Worm (Caenorhabditis elegans) whole organism, late embryonic: Measurements from ENCODE around the gene srx-95.
A peak's percentile ranks its signal among the peaks of the same experiment; 100 is the strongest.

Source experiments
- C08G9.2 ChIP-seq: sonication (generic microtip); optimal IDR thresholded peaks from 2 replicates; lab custom pipeline; 2016; ENCODE audit warnings: mild to moderate bottlenecking, missing genetic modification characterization, moderate library complexity, missing compliant biosample characterization
- Y22D7AL.16 ChIP-seq: sonication (generic microtip); optimal IDR thresholded peaks from 2 replicates; lab custom pipeline; 2016; ENCODE audit warnings: missing genetic modification characterization, missing compliant biosample characterization
- ama-1 ChIP-seq: fragments of 150-350 bp; optimal IDR thresholded peaks from 2 replicates; lab custom pipeline; 2014
- ceh-19 ChIP-seq: fragments of 200-800 bp; sonication (Bioruptor generic); optimal IDR thresholded peaks from 2 replicates; lab custom pipeline; 2018; ENCODE audit warnings: mild to moderate bottlenecking, missing genetic modification characterization, missing compliant biosample characterization
- ceh-2 ChIP-seq: sonication (generic microtip); optimal IDR thresholded peaks from 2 replicates; lab custom pipeline; 2016; ENCODE audit warnings: missing genotype, missing genetic modification characterization, missing compliant biosample characterization
- ceh-22 ChIP-seq: sonication (generic microtip); optimal IDR thresholded peaks from 2 replicates; lab custom pipeline; 2017; ENCODE audit warnings: missing biosample characterization, missing genetic modification characterization
- ceh-24 ChIP-seq: sonication (generic microtip); optimal IDR thresholded peaks from 2 replicates; lab custom pipeline; 2016; ENCODE audit warnings: mild to moderate bottlenecking, missing genetic modification characterization, missing compliant biosample characterization
- ceh-30 ChIP-seq: fragments of 150-350 bp; optimal IDR thresholded peaks from 2 replicates; lab custom pipeline; 2014; ENCODE audit warnings: missing biosample characterization, missing genetic modification characterization
- ceh-31 ChIP-seq: sonication (generic microtip); optimal IDR thresholded peaks from 2 replicates; lab custom pipeline; 2016; ENCODE audit warnings: missing genetic modification characterization, missing compliant biosample characterization
- ceh-45 ChIP-seq: fragments of 200-800 bp; sonication (Bioruptor generic); IDR thresholded peaks from 2 replicates; pipeline ENCODE4 v1.3.6; 2022; ENCODE audit warnings: missing genetic modification reagents, missing genetic modification characterization, missing compliant biosample characterization
- ceh-48 ChIP-seq: sonication (generic microtip); optimal IDR thresholded peaks from 2 replicates; lab custom pipeline; 2016; ENCODE audit warnings: missing genetic modification characterization, inconsistent platforms, missing compliant biosample characterization
- ceh-6 ChIP-seq: fragments of 200-800 bp; sonication (Bioruptor generic); optimal IDR thresholded peaks from 2 replicates; lab custom pipeline; 2018; ENCODE audit warnings: mild to moderate bottlenecking, missing genetic modification characterization, missing compliant biosample characterization
- ceh-9 ChIP-seq: sonication (generic microtip); optimal IDR thresholded peaks from 2 replicates; lab custom pipeline; 2016; ENCODE audit warnings: mild to moderate bottlenecking, missing genetic modification characterization, inconsistent platforms, missing compliant biosample characterization
- che-1 ChIP-seq: sonication (generic microtip); optimal IDR thresholded peaks from 2 replicates; lab custom pipeline; 2016; ENCODE audit warnings: mild to moderate bottlenecking, missing genetic modification characterization, missing compliant biosample characterization
- elt-2 ChIP-seq: sonication (generic microtip); optimal IDR thresholded peaks from 2 replicates; lab custom pipeline; 2016; ENCODE audit warnings: missing genetic modification reagents, missing genetic modification characterization, missing compliant biosample characterization
- elt-4 ChIP-seq: sonication (generic microtip); optimal IDR thresholded peaks from 2 replicates; lab custom pipeline; 2016; ENCODE audit warnings: missing genetic modification characterization, missing compliant biosample characterization
- fkh-10 ChIP-seq: fragments of 150-350 bp; optimal IDR thresholded peaks from 2 replicates; lab custom pipeline; 2014; ENCODE audit warnings: missing biosample characterization, missing genetic modification reagents, missing genetic modification characterization
- gmeb-2 ChIP-seq: sonication (generic microtip); optimal IDR thresholded peaks from 2 replicates; lab custom pipeline; 2016; ENCODE audit warnings: missing genetic modification characterization, inconsistent platforms, missing compliant biosample characterization
- hlh-13 ChIP-seq: fragments of 200-800 bp; sonication (Bioruptor generic); optimal IDR thresholded peaks from 2 replicates; lab custom pipeline; 2018; ENCODE audit warnings: mild to moderate bottlenecking, missing genetic modification characterization, missing compliant biosample characterization
- hlh-30 ChIP-seq: sonication (generic microtip); optimal IDR thresholded peaks from 2 replicates; lab custom pipeline; 2017; ENCODE audit warnings: antibody characterized with exemption, missing genetic modification characterization, missing compliant biosample characterization; ENCODE audit not compliant: insufficient read depth
- hlh-6 ChIP-seq: sonication (generic microtip); optimal IDR thresholded peaks from 2 replicates; lab custom pipeline; 2016; ENCODE audit warnings: missing genotype, missing genetic modification characterization, missing compliant biosample characterization
- lin-11 ChIP-seq: fragments of 200-800 bp; sonication (Bioruptor generic); optimal IDR thresholded peaks from 2 replicates; lab custom pipeline; 2018; ENCODE audit warnings: mild to moderate bottlenecking, missing genetic modification characterization, missing compliant biosample characterization
- madf-2 ChIP-seq: sonication (generic microtip); optimal IDR thresholded peaks from 2 replicates; lab custom pipeline; 2017; ENCODE audit warnings: missing genetic modification characterization, missing compliant biosample characterization
- mec-3 ChIP-seq: sonication (generic microtip); optimal IDR thresholded peaks from 2 replicates; lab custom pipeline; 2016; ENCODE audit warnings: borderline replicate concordance, missing genetic modification characterization, missing compliant biosample characterization
- nfya-1 ChIP-seq: sonication (generic microtip); optimal IDR thresholded peaks from 2 replicates; lab custom pipeline; 2017; ENCODE audit warnings: missing genetic modification characterization, mild to moderate bottlenecking, missing compliant biosample characterization, antibody characterized with exemption, moderate library complexity
- nhr-11 ChIP-seq: fragments of 150-350 bp; optimal IDR thresholded peaks from 2 replicates; lab custom pipeline; 2014; ENCODE audit warnings: missing biosample characterization, missing genetic modification characterization
- pat-9 ChIP-seq: fragments of 200-800 bp; sonication (Bioruptor generic); optimal IDR thresholded peaks from 2 replicates; lab custom pipeline; 2018; ENCODE audit warnings: mild to moderate bottlenecking, missing genetic modification characterization, moderate library complexity, missing compliant biosample characterization
- pax-1 ChIP-seq: fragments of 150-350 bp; optimal IDR thresholded peaks from 2 replicates; lab custom pipeline; 2014; ENCODE audit warnings: missing biosample characterization, missing genetic modification characterization
- pha-2 ChIP-seq: sonication (generic microtip); optimal IDR thresholded peaks from 2 replicates; lab custom pipeline; 2017; ENCODE audit warnings: mild to moderate bottlenecking, missing genetic modification characterization, missing compliant biosample characterization
- pqm-1 ChIP-seq: sonication (generic microtip); optimal IDR thresholded peaks from 2 replicates; lab custom pipeline; 2016; ENCODE audit warnings: missing genetic modification characterization, missing compliant biosample characterization
- pros-1 ChIP-seq: fragments of 150-350 bp; optimal IDR thresholded peaks from 2 replicates; lab custom pipeline; 2014; ENCODE audit warnings: missing biosample characterization, missing genetic modification reagents, missing genetic modification characterization
- ref-2 ChIP-seq: sonication (generic microtip); optimal IDR thresholded peaks from 2 replicates; lab custom pipeline; 2016; ENCODE audit warnings: missing genetic modification characterization, missing compliant biosample characterization
- sox-2 ChIP-seq: fragments of 200-800 bp; sonication (Bioruptor generic); IDR thresholded peaks from 2 replicates; pipeline ENCODE4 v1.3.6; 2022; ENCODE audit warnings: missing genetic modification reagents, missing genetic modification characterization, missing compliant biosample characterization
- tbx-7 ChIP-seq: sonication (generic microtip); optimal IDR thresholded peaks from 2 replicates; lab custom pipeline; 2016; ENCODE audit warnings: missing genotype, missing genetic modification characterization, missing compliant biosample characterization
- ttx-3 ChIP-seq: sonication (generic microtip); optimal IDR thresholded peaks from 2 replicates; lab custom pipeline; 2016; ENCODE audit warnings: missing genetic modification reagents, missing genetic modification characterization, missing compliant biosample characterization
- unc-3 ChIP-seq, 2 experiments: fragments of 200-800 bp in 1 of 2; sonication (Bioruptor generic) in 1 of 2; sonication (generic microtip) in 1 of 2; conservative IDR thresholded peaks in 1 of 2; optimal IDR thresholded peaks in 1 of 2; 2 replicates each; pipeline versions ENCODE4 v1.3.6 to Lab custom; 2016 to 2022; ENCODE audit warnings: missing compliant biosample characterization in 2 of 2, missing genetic modification characterization in 2 of 2, missing genetic modification reagents in 1 of 2
- unc-42 ChIP-seq: sonication (generic microtip); optimal IDR thresholded peaks from 2 replicates; lab custom pipeline; 2016; ENCODE audit warnings: missing genotype, missing genetic modification characterization, missing compliant biosample characterization
- unc-86 ChIP-seq: sonication (generic microtip); optimal IDR thresholded peaks from 2 replicates; lab custom pipeline; 2016; ENCODE audit warnings: missing genetic modification characterization, missing compliant biosample characterization
- zip-5 ChIP-seq: sonication (generic microtip); optimal IDR thresholded peaks from 2 replicates; lab custom pipeline; 2016; ENCODE audit warnings: missing genetic modification characterization, missing compliant biosample characterization

The srx-95 gene

DNA sequence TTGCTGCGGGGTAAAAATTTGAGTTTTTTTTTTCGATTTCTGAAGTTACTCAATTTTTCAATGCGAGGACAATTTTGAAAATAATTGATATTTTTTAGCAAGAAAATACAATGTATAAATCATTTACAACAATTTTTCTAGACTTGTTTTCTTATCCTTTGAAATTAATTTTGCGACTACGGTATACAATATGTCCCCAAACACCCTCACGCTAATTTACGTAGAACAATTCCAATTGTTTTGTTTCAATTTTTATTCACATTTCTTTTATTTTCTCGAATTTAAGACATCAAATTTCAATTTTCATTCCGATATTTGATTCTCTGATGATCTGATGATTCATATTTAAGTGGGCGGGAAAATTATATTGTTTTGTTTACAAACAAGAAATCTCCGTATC lies 27.4 kb upstream of the srx-95 start:
- TF ChIP-seq hlh-6 (tag; lab: Kevin White, UChicago) (no peak), unc-86 (tag; lab: Kevin White, UChicago) (no peak), nhr-11 (tag; lab: Kevin White, UChicago) (no peak), hlh-13 (GFP tag; lab: Kevin White, UChicago) (no peak), ceh-22 (tag; lab: Kevin White, UChicago) (no peak), ceh-24 (tag; lab: Kevin White, UChicago) (no peak), unc-3 (GFP tag; conservative IDR thresholded peaks at IDR 0.05; lab: Robert Waterston, UW) (no peak), unc-3 (tag; optimal IDR thresholded peaks at IDR 0.05; lab: Kevin White, UChicago) (no peak), pat-9 (no peak), hlh-30 (tag; lab: Kevin White, UChicago) (no peak), ceh-6 (GFP tag; lab: Kevin White, UChicago) (no peak), zip-5 (tag; lab: Kevin White, UChicago) (no peak), pax-1 (tag; lab: Kevin White, UChicago) (no peak), C08G9.2 (tag; lab: Kevin White, UChicago) (no peak), ama-1 (lab: Kevin White, UChicago) (no peak), ceh-45 (GFP tag; lab: Robert Waterston, UW) (no peak), lin-11 (no peak), ceh-19 (no peak), ref-2 (no peak), madf-2 (tag; lab: Kevin White, UChicago) (no peak), fkh-10 (no peak)

DNA sequence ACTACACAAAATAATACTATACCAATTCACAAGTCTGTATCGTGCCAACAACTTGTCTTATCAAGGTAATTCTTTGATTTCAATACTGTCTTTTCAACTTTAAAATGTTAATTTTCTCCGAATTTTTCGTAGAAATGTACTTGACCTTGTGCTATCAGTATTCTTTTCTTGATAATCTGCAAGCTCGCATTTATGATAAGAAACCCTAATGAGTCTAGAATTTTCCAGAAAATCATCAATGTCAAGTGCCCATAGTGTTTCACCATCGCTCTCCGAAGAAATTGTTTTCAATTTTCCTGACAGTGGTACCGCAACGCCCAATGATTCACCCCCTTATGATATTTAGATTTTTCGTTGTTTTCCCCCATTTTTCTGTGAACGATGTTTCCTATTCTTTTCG lies 26.7 kb upstream of the srx-95 start:
- no peak for TF ChIP-seq Y22D7AL.16 (tag; lab: Kevin White, UChicago)
- no peak for TF ChIP-seq ceh-30 (tag; lab: Kevin White, UChicago)
- TF ChIP-seq mec-3 (tag; lab: Kevin White, UChicago) = no peak
- TF ChIP-seq hlh-30 (tag; lab: Kevin White, UChicago) = no peak
- peak; percentile 64 for TF ChIP-seq elt-2 (tag; lab: Kevin White, UChicago)
- no peak for TF ChIP-seq nhr-11 (tag; lab: Kevin White, UChicago)
- TF ChIP-seq ceh-31 (tag; lab: Kevin White, UChicago) = no peak
- no peak for TF ChIP-seq che-1 (tag; lab: Kevin White, UChicago)
- TF ChIP-seq unc-42 = no peak

DNA sequence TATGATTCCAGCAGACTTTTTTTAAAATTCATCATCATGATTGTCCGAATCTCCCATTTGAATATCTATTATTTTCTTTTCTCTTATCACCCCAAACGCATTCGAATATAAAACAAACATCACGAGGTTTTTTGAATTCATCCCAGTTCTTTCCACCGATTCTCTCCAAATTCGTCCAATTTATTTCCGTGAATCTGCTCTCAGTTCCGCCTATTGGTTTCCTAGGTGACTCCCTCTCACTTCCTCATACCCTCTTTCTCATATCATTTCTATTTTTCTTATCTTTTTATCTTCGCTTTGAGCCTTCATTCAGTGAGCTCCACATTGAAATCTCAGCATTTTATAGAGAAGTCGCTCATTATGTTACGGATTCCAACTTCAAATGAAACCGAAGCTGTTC lies 24.5 kb upstream of the srx-95 start, which contains the start of gene T13C2.7:
Gene T13C2.7 (plus strand): TSS at position 301 of the 400 bp plus-strand sequence.
- TF ChIP-seq ceh-24 (tag; lab: Kevin White, UChicago) = no peak
- no peak for TF ChIP-seq pqm-1 (tag; lab: Kevin White, UChicago)
- TF ChIP-seq sox-2 (GFP tag; lab: Robert Waterston, UW) = no peak
- TF ChIP-seq ceh-2 = no peak
- no peak for TF ChIP-seq pros-1 (tag; lab: Kevin White, UChicago)
- TF ChIP-seq C08G9.2 (tag; lab: Kevin White, UChicago) = no peak
- TF ChIP-seq ama-1 (lab: Kevin White, UChicago) = no peak
- TF ChIP-seq ttx-3 (tag; lab: Kevin White, UChicago) = no peak
- no peak for TF ChIP-seq pax-1 (tag; lab: Kevin White, UChicago)
- TF ChIP-seq tbx-7 (tag; lab: Kevin White, UChicago) = no peak
- no peak for TF ChIP-seq elt-4 (tag; lab: Kevin White, UChicago)
- no peak for TF ChIP-seq nfya-1 (tag; lab: Kevin White, UChicago)
- no peak for TF ChIP-seq ceh-9 (tag; lab: Kevin White, UChicago)
- no peak for TF ChIP-seq pha-2 (tag; lab: Kevin White, UChicago)
- TF ChIP-seq gmeb-2 (tag; lab: Kevin White, UChicago) = no peak
- no peak for TF ChIP-seq lin-11
- no peak for TF ChIP-seq unc-3 (GFP tag; conservative IDR thresholded peaks at IDR 0.05; lab: Robert Waterston, UW)
- no peak for TF ChIP-seq unc-3 (tag; optimal IDR thresholded peaks at IDR 0.05; lab: Kevin White, UChicago)
- TF ChIP-seq ceh-48 (tag; lab: Kevin White, UChicago) = no peak
